Worm (Caenorhabditis elegans) whole organism, L1 larva: ENCODE measurements around the gene npr-17.
"Not testable (repeated sequence)": the region's sequence is repeated elsewhere in the genome, so short reads cannot be mapped to it uniquely, and the experiment has no call there.

ENCODE experiments used
- C34B4.2 ChIP-seq: sonication (generic microtip); optimal IDR thresholded peaks from 2 replicates; lab custom pipeline; 2017; ENCODE audit warnings: mild to moderate bottlenecking, missing genetic modification characterization, missing compliant biosample characterization
- ceh-8 ChIP-seq: fragments of 200-800 bp; sonication (Bioruptor generic); optimal IDR thresholded peaks from 2 replicates; lab custom pipeline; 2018; ENCODE audit warnings: mild to moderate bottlenecking, missing genetic modification characterization, moderate library complexity, missing compliant biosample characterization
- ceh-82 ChIP-seq, 3 experiments: fragments of 150-350 bp in 1 of 3; sonication (generic microtip) in 2 of 3; optimal IDR thresholded peaks; 2 replicates each; lab custom pipeline; 2014 to 2017; ENCODE audit warnings: missing biosample characterization in 3 of 3, missing genetic modification characterization in 3 of 3
- dpl-1 ChIP-seq, 3 experiments: fragments of 150-350 bp in 2 of 3; sonication (generic microtip) in 1 of 3; optimal IDR thresholded peaks; 2 replicates each; lab custom pipeline; 2014 to 2017; ENCODE audit warnings: missing biosample characterization in 3 of 3, missing genetic modification characterization in 3 of 3, missing genetic modification reagents in 3 of 3
- nhr-12 ChIP-seq: sonication (generic microtip); optimal IDR thresholded peaks from 2 replicates; lab custom pipeline; 2017; ENCODE audit warnings: missing biosample characterization, missing genetic modification characterization
- skn-1 ChIP-seq: fragments of 150-350 bp; optimal IDR thresholded peaks from 2 replicates; lab custom pipeline; 2014; ENCODE audit warnings: missing biosample characterization, missing genetic modification characterization
- swsn-7 ChIP-seq: sonication (generic microtip); optimal IDR thresholded peaks from 2 replicates; lab custom pipeline; 2016; ENCODE audit warnings: missing genetic modification characterization, missing compliant biosample characterization

ce11 chrIII:7964281-7964680 is 32.0 kb downstream of the npr-17 start, which contains the start of gene F54H12.2:
- not testable (repeated sequence) for TF ChIP-seq skn-1 (tag; lab: Kevin White, UChicago); ceh-8; C34B4.2 (tag; lab: Kevin White, UChicago); swsn-7; nhr-12 (tag; lab: Kevin White, UChicago); ceh-82 (tag; optimal IDR thresholded peaks at IDR 0.05; lab: Kevin White, UChicago); dpl-1 (GFP tag; optimal IDR thresholded peaks at IDR 0.05; lab: Kevin White, UChicago)
